Fruit fly (Drosophila melanogaster): ENCODE data around the gene qjt.

- no peak for TF ChIP-seq ovo (GFP tag; optimal IDR thresholded peaks at IDR 0.05)
- TF ChIP-seq Clk (GFP tag; optimal IDR thresholded peaks at IDR 0.05) = no peak
Measured at dm6 chr3L:17476496-17476895, 2.4 kb upstream of the qjt start.

All from whole organism, adult.